Worm (Caenorhabditis elegans): ENCODE data around the gene R08C7.12.

ce11 chrIV:4475362-4476086 is 26.0 kb downstream of the R08C7.12 start:
- peak; percentile 3 for TF ChIP-seq ama-1 (optimal IDR thresholded peaks at IDR 0.05)
- TF ChIP-seq ZK546.5 (tag; optimal IDR thresholded peaks at IDR 0.05), result no peak
- TF ChIP-seq egl-27 (tag; optimal IDR thresholded peaks at IDR 0.05), result no peak
- no peak for TF ChIP-seq nfya-1 (tag; optimal IDR thresholded peaks at IDR 0.05; ENCODE audit: insufficient read depth)
- no peak for TF ChIP-seq lsy-12 (tag; optimal IDR thresholded peaks at IDR 0.05)
- TF ChIP-seq aly-2 (tag; optimal IDR thresholded peaks at IDR 0.05), result no peak
- no peak for TF ChIP-seq tbx-2 (tag; optimal IDR thresholded peaks at IDR 0.05)
- no peak for TF ChIP-seq zag-1 (tag; optimal IDR thresholded peaks at IDR 0.05)
- TF ChIP-seq nhr-77 (tag; optimal IDR thresholded peaks at IDR 0.05), result no peak
- TF ChIP-seq ceh-16 (tag; optimal IDR thresholded peaks at IDR 0.05), result no peak
- TF ChIP-seq R02D3.7 (tag; optimal IDR thresholded peaks at IDR 0.05), result no peak
- TF ChIP-seq pqm-1 (tag; optimal IDR thresholded peaks at IDR 0.05), result peak; percentile 40
- no peak for TF ChIP-seq daf-12 (tag; optimal IDR thresholded peaks at IDR 0.05)

Measured in whole organism, L3 larva.